Worm (Caenorhabditis elegans) whole organism, L4 larva: ENCODE data around the gene set-19.
A peak's percentile ranks its signal among the peaks of the same experiment; 100 is the strongest.

Experiments
- D1046.2 ChIP-seq: fragments of 200-800 bp; sonication (Bioruptor generic); IDR thresholded peaks from 2 replicates; pipeline ENCODE4 v1.3.6; 2022; ENCODE audit warnings: missing genetic modification characterization, missing compliant biosample characterization
- T26A8.4 ChIP-seq: fragments of 200-800 bp; sonication (Bioruptor generic); IDR thresholded peaks from 2 replicates; pipeline ENCODE4 v1.3.6; 2022; ENCODE audit warnings: missing genetic modification characterization, missing compliant biosample characterization
- Y48G9A.11 ChIP-seq: fragments of 200-800 bp; sonication (Bioruptor generic); IDR thresholded peaks from 2 replicates; pipeline ENCODE4 v1.3.6; 2022; ENCODE audit warnings: missing genetic modification reagents, missing genetic modification characterization, missing compliant biosample characterization
- aha-1 ChIP-seq: fragments of 150-350 bp; peaks from one replicate; lab custom pipeline; 2014; ENCODE audit warnings: missing biosample characterization, missing genetic modification characterization
- aly-2 ChIP-seq: sonication (generic microtip); optimal IDR thresholded peaks from 2 replicates; lab custom pipeline; 2018; ENCODE audit warnings: missing biosample characterization, missing genetic modification characterization
- ceh-20 ChIP-seq: fragments of 200-800 bp; sonication (Bioruptor generic); IDR thresholded peaks from 2 replicates; pipeline ENCODE4 v1.3.6; 2022; ENCODE audit warnings: missing genetic modification reagents, missing genetic modification characterization, missing compliant biosample characterization
- ceh-62 ChIP-seq: sonication (generic microtip); optimal IDR thresholded peaks from 2 replicates; lab custom pipeline; 2017; ENCODE audit warnings: missing biosample characterization, missing genetic modification characterization
- ces-1 ChIP-seq: fragments of 150-350 bp; sonication (generic microtip); optimal IDR thresholded peaks from 4 replicates; lab custom pipeline; 2014; ENCODE audit warnings: missing biosample characterization, missing genetic modification reagents, missing genetic modification characterization
- daf-12 ChIP-seq: fragments of 150-350 bp; optimal IDR thresholded peaks from 2 replicates; lab custom pipeline; 2014; ENCODE audit warnings: missing biosample characterization, missing genetic modification reagents, missing genetic modification characterization
- daf-16 ChIP-seq, 3 experiments: sonication (generic microtip); optimal IDR thresholded peaks; 2 replicates each; lab custom pipeline; 2016 to 2017; ENCODE audit warnings: missing genetic modification characterization in 3 of 3, missing genetic modification reagents in 3 of 3, mild to moderate bottlenecking in 2 of 3, missing compliant biosample characterization in 2 of 3, missing biosample characterization in 1 of 3, moderate library complexity in 1 of 3
- dmd-8 ChIP-seq: fragments of 200-800 bp; sonication (Bioruptor generic); IDR thresholded peaks from 2 replicates; pipeline ENCODE4 v1.3.6; 2022; ENCODE audit warnings: missing genetic modification characterization, missing compliant biosample characterization
- dve-1 ChIP-seq: sonication (generic microtip); optimal IDR thresholded peaks from 2 replicates; lab custom pipeline; 2017; ENCODE audit warnings: antibody characterized with exemption, mild to moderate bottlenecking, missing genetic modification characterization, missing compliant biosample characterization; ENCODE audit not compliant: insufficient read depth
- egl-27 ChIP-seq: sonication (generic microtip); optimal IDR thresholded peaks from 3 replicates; lab custom pipeline; 2017; ENCODE audit warnings: missing biosample characterization, missing genetic modification reagents, missing genetic modification characterization
- egl-43 ChIP-seq: fragments of 200-800 bp; sonication (Bioruptor generic); IDR thresholded peaks from 2 replicates; pipeline ENCODE4 v1.3.6; 2022; ENCODE audit warnings: missing genetic modification reagents, missing genetic modification characterization, missing compliant biosample characterization
- gei-8 ChIP-seq: fragments of 200-800 bp; sonication (Bioruptor generic); optimal IDR thresholded peaks from 2 replicates; lab custom pipeline; 2018; ENCODE audit warnings: mild to moderate bottlenecking, missing genetic modification characterization, missing compliant biosample characterization
- lim-7 ChIP-seq: fragments of 200-800 bp; sonication (Bioruptor generic); IDR thresholded peaks from 2 replicates; pipeline ENCODE4 v1.3.6; 2022; ENCODE audit warnings: missing genetic modification characterization, missing compliant biosample characterization
- lin-29 ChIP-seq: fragments of 200-800 bp; sonication (Bioruptor generic); IDR thresholded peaks from 2 replicates; pipeline ENCODE4 v1.3.6; 2022; ENCODE audit warnings: missing genetic modification reagents, missing genetic modification characterization, missing compliant biosample characterization
- lir-3 ChIP-seq: sonication (generic microtip); optimal IDR thresholded peaks from 2 replicates; lab custom pipeline; 2016; ENCODE audit warnings: mild to moderate bottlenecking, missing genetic modification characterization, missing compliant biosample characterization
- mes-2 ChIP-seq: sonication (generic microtip); optimal IDR thresholded peaks from 2 replicates; lab custom pipeline; 2016; ENCODE audit warnings: missing genotype, mild to moderate bottlenecking, missing genetic modification characterization, missing compliant biosample characterization; ENCODE audit not compliant: poor library complexity, severe bottlenecking
- mxl-3 ChIP-seq: fragments of 200-800 bp; sonication (Bioruptor generic); optimal IDR thresholded peaks from 2 replicates; lab custom pipeline; 2018; ENCODE audit warnings: mild to moderate bottlenecking, missing genetic modification characterization, missing compliant biosample characterization
- nhr-10 ChIP-seq: fragments of 150-350 bp; optimal IDR thresholded peaks from 2 replicates; lab custom pipeline; 2014; ENCODE audit warnings: missing biosample characterization, missing genetic modification characterization
- nhr-25 ChIP-seq: sonication (generic microtip); optimal IDR thresholded peaks from 2 replicates; lab custom pipeline; 2017; ENCODE audit warnings: missing genetic modification characterization, mild to moderate bottlenecking, missing compliant biosample characterization, antibody characterized with exemption, moderate library complexity, borderline replicate concordance; ENCODE audit not compliant: insufficient read depth
- nhr-28 ChIP-seq: fragments of 150-350 bp; optimal IDR thresholded peaks from 2 replicates; lab custom pipeline; 2014; ENCODE audit warnings: missing biosample characterization, missing genetic modification characterization
- set-16 ChIP-seq: fragments of 200-800 bp; sonication (Bioruptor generic); IDR thresholded peaks from 2 replicates; pipeline ENCODE4 v1.3.6; 2022; ENCODE audit warnings: missing genetic modification reagents, missing genetic modification characterization, missing compliant biosample characterization
- snpc-4 ChIP-seq: fragments of 150-350 bp; optimal IDR thresholded peaks from 2 replicates; lab custom pipeline; 2014; ENCODE audit warnings: missing biosample characterization, missing genetic modification characterization
- tag-97 ChIP-seq: fragments of 200-800 bp; sonication (Bioruptor generic); IDR thresholded peaks from 2 replicates; pipeline ENCODE4 v1.3.6; 2022; ENCODE audit warnings: missing genetic modification characterization, missing compliant biosample characterization
- unc-130 ChIP-seq: sonication (generic microtip); optimal IDR thresholded peaks from 2 replicates; lab custom pipeline; 2016; ENCODE audit warnings: missing genetic modification reagents, missing genetic modification characterization, missing compliant biosample characterization
- unc-39 ChIP-seq: sonication (generic microtip); optimal IDR thresholded peaks from 2 replicates; lab custom pipeline; 2017; ENCODE audit warnings: missing biosample characterization, missing genetic modification characterization
- unc-62 ChIP-seq, 3 experiments: fragments of 150-350 bp in 1 of 3; sonication (generic microtip); optimal IDR thresholded peaks in 2 of 3; peaks in 1 of 3; 1 replicate in 1 of 3; 2 replicates in 2 of 3; lab custom pipeline; 2014 to 2017; ENCODE audit warnings: missing biosample characterization in 3 of 3, missing genetic modification characterization in 3 of 3, missing genetic modification reagents in 3 of 3, missing genotype in 1 of 3
- zfp-2 ChIP-seq: sonication (generic microtip); optimal IDR thresholded peaks from 2 replicates; lab custom pipeline; 2016; ENCODE audit warnings: mild to moderate bottlenecking, missing genetic modification characterization, missing compliant biosample characterization
- zfp-3 ChIP-seq: fragments of 200-800 bp; sonication (Bioruptor generic); conservative IDR thresholded peaks from 2 replicates; pipeline ENCODE4 v1.3.6; 2022; ENCODE audit warnings: missing genetic modification reagents, missing genetic modification characterization, missing compliant biosample characterization
- ztf-11 ChIP-seq: fragments of 150-350 bp; optimal IDR thresholded peaks from 2 replicates; lab custom pipeline; 2014; ENCODE audit warnings: missing biosample characterization, missing genetic modification characterization

Gene set-19

DNA sequence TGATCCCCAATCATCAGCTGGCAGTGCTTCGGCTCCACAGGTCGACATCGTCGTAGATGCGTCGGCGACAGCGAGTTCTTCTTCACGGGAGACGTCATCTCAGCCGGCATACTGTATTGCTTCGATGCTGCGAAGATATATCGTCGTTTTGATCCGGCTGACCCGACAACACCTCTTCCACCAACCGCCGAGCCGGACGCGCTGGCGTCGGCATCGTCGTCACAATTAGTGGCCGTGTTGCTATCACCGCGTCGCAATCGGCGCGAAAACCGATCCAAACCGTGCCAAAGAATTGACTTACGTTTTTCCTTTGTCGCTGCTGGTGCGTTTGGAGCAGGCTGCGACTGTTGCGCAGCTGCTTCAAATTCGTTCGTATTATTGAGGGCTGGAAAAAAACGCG lies 46.1 kb upstream of the set-19 start:
- TF ChIP-seq egl-27 (no peak), egl-43 (GFP tag; lab: Robert Waterston, UW) (peak; percentile 60; the same call in 1 of the 2 replicates), unc-130 (no peak), set-16 (GFP tag; lab: Robert Waterston, UW) (peak; percentile 59), daf-12 (tag; lab: Kevin White, UChicago) (no peak), dmd-8 (no peak)

- TF ChIP-seq T26A8.4 (GFP tag; lab: Robert Waterston, UW) (no peak), ces-1 (GFP tag; lab: Kevin White, UChicago) (peak; percentile 53), zfp-3 (GFP tag; lab: Robert Waterston, UW) (no peak), unc-62 (GFP tag; optimal IDR thresholded peaks at IDR 0.05 in 1 of 2; lab: Kevin White, UChicago) (peak in 1 of 2 experiments; percentile 49), unc-62 (tag; optimal IDR thresholded peaks at IDR 0.05; lab: Kevin White, UChicago) (no peak)
These were observed 44.5 kb upstream of the set-19 start for ce11 chrX:5724544-5724943.

DNA sequence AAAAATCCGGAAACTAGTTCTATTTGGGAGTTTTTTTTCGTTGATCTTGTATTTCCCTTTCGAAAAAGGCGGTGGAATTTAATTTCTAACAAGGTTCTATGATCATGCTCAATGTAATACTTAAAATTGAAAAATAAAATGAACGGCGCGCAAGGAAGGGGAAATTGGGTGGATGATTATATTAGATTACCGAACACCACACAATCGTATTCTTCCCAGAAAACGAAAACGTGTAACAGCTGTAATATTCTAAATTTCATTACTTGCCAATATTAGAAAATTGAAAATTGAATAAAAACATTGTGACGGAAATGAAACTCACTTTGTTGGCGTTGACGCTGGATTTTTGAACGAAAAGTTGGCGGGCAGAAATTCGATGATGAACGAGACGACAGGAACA lies 43.7 kb upstream of the set-19 start:
- TF ChIP-seq tag-97 (GFP tag; lab: Robert Waterston, UW) (no peak), ces-1 (GFP tag; lab: Kevin White, UChicago) (peak; percentile 66), aha-1 (tag; lab: Kevin White, UChicago) (peak; percentile 71), D1046.2 (no peak), dve-1 (tag; lab: Kevin White, UChicago) (no peak), lim-7 (GFP tag; lab: Robert Waterston, UW) (no peak)

- TF ChIP-seq nhr-10 (no peak), set-16 (GFP tag; lab: Robert Waterston, UW) (peak; percentile 62; the same call in 1 of the 2 replicates), egl-43 (GFP tag; lab: Robert Waterston, UW) (0 out of 2 replicates have a peak, but pooled peaks have one; percentile 12)
These were observed 40.9 kb upstream of the set-19 start for ce11 chrX:5720929-5721328.

DNA sequence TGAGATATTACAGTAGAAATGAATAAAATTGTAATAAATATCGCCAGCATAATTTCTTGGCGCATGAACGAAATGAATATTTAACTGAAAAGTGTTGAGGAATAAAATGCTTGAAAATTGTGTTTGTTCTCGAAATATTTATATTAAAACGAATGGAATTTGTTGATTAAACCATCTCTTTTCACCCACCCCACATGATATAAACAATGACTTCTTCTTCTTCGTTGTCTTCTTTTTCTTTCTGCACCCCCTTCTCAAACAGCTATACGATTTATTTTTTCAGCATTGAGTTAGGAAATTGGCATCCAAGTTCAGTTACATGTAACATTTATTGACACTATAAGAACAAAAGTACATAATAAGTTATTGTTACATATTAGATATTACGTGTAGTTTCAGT lies 40.1 kb upstream of the set-19 start, which contains the start of gene C41G11.1:
C41G11.1 (minus strand) TSS at position 101 of the 400 bp plus-strand sequence.
- TF ChIP-seq unc-39 (tag; lab: Kevin White, UChicago), result no peak
- TF ChIP-seq Y48G9A.11 (GFP tag; lab: Robert Waterston, UW), result no peak
- TF ChIP-seq ceh-62 (tag; lab: Kevin White, UChicago), result no peak
- no peak for TF ChIP-seq dmd-8
- TF ChIP-seq egl-27, result no peak
- no peak for TF ChIP-seq mxl-3 (GFP tag; lab: Kevin White, UChicago)
- no peak for TF ChIP-seq ceh-20
- no peak for TF ChIP-seq mes-2 (tag; lab: Kevin White, UChicago)
- TF ChIP-seq lir-3 (tag; lab: Kevin White, UChicago), result no peak
- TF ChIP-seq gei-8 (GFP tag; lab: Kevin White, UChicago), result no peak
- TF ChIP-seq daf-12 (tag; lab: Kevin White, UChicago), result no peak
- TF ChIP-seq ztf-11 (tag; lab: Kevin White, UChicago), result no peak
- no peak for TF ChIP-seq zfp-2 (tag; lab: Kevin White, UChicago)
- TF ChIP-seq daf-16 (GFP tag; optimal IDR thresholded peaks at IDR 0.05; lab: Kevin White, UChicago), result no peak
- TF ChIP-seq daf-16 (tag; optimal IDR thresholded peaks at IDR 0.05; lab: Kevin White, UChicago), result no peak
- no peak for TF ChIP-seq lin-29 (GFP tag; lab: Robert Waterston, UW)

ce11 chrX:5715831-5716364 lies 35.9 kb upstream of the set-19 start:
- TF ChIP-seq aly-2 (tag; lab: Kevin White, UChicago) (no peak), unc-39 (tag; lab: Kevin White, UChicago) (no peak), mxl-3 (GFP tag; lab: Kevin White, UChicago) (no peak), nhr-28 (peak; percentile 97), dve-1 (tag; lab: Kevin White, UChicago) (no peak), aha-1 (tag; lab: Kevin White, UChicago) (peak; percentile 81), snpc-4 (tag; lab: Kevin White, UChicago) (no peak), nhr-10 (no peak), daf-16 (GFP tag; optimal IDR thresholded peaks at IDR 0.05; lab: Kevin White, UChicago) (no peak), daf-16 (tag; optimal IDR thresholded peaks at IDR 0.05; lab: Kevin White, UChicago) (peak; percentile 64), ces-1 (GFP tag; lab: Kevin White, UChicago) (no peak), nhr-25 (tag; lab: Kevin White, UChicago) (no peak)
- TF ChIP-seq, all 104 proteins: peak for 3
